Fruit fly (Drosophila melanogaster) whole organism, embryonic: Measurements from ENCODE around the gene Hph.

Experiments used
- CG10979 ChIP-seq: fragments of 200-800 bp; sonication (Bioruptor generic); optimal IDR thresholded peaks from 2 replicates; lab custom pipeline; 2018; ENCODE audit warnings: missing biosample characterization, mild to moderate bottlenecking, missing genetic modification characterization, moderate library complexity
- CG13296 ChIP-seq: fragments of 200-800 bp; sonication (Bioruptor generic); optimal IDR thresholded peaks from 3 replicates; lab custom pipeline; 2018; ENCODE audit warnings: missing biosample characterization, mild to moderate bottlenecking, missing genetic modification characterization
- CG14860 ChIP-seq: fragments of 200-800 bp; sonication (Bioruptor generic); IDR thresholded peaks from 3 replicates; pipeline ENCODE4 v1.3.6; 2022; ENCODE audit warnings: missing biosample characterization, missing genetic modification characterization; ENCODE audit not compliant: partially characterized antibody
- CG16863 ChIP-seq: fragments of 200-800 bp; sonication (Bioruptor generic); optimal IDR thresholded peaks from 3 replicates; lab custom pipeline; 2016; ENCODE audit warnings: missing biosample characterization, missing genetic modification characterization
- CG17612 ChIP-seq: fragments of 200-800 bp; sonication (Bioruptor generic); IDR thresholded peaks from 2 replicates; pipeline ENCODE4 v1.3.6; 2022; ENCODE audit warnings: missing biosample characterization, missing genetic modification characterization
- CG17802 ChIP-seq: fragments of 200-800 bp; sonication (Bioruptor generic); optimal IDR thresholded peaks from 2 replicates; lab custom pipeline; 2018; ENCODE audit warnings: missing biosample characterization, mild to moderate bottlenecking, missing genetic modification characterization, moderate library complexity
- CG2712 ChIP-seq: fragments of 200-800 bp; optimal IDR thresholded peaks from 3 replicates; lab custom pipeline; 2019; ENCODE audit warnings: missing biosample characterization, mild to moderate bottlenecking, missing genetic modification characterization, moderate library complexity
- CG30431 ChIP-seq: fragments of 200-800 bp; sonication (Bioruptor generic); optimal IDR thresholded peaks from 2 replicates; lab custom pipeline; 2017; ENCODE audit warnings: missing biosample characterization, missing genetic modification characterization
- CG31224 ChIP-seq: fragments of 200-800 bp; sonication (Bioruptor generic); IDR thresholded peaks from 2 replicates; pipeline ENCODE4 v1.3.6; 2022; ENCODE audit warnings: missing biosample characterization, missing genetic modification characterization
- CG32532 ChIP-seq: fragments of 200-800 bp; sonication (Bioruptor generic); IDR thresholded peaks from 2 replicates; pipeline ENCODE4 v1.3.6; 2022; ENCODE audit warnings: missing biosample characterization, missing genetic modification characterization
- CG32767 ChIP-seq: fragments of 200-800 bp; sonication (Bioruptor generic); IDR thresholded peaks from 2 replicates; pipeline ENCODE4 v1.3.6; 2022; ENCODE audit warnings: missing biosample characterization, missing genetic modification characterization
- CG33213 ChIP-seq: fragments of 200-800 bp; sonication (Bioruptor generic); optimal IDR thresholded peaks from 3 replicates; lab custom pipeline; 2016; ENCODE audit warnings: missing biosample characterization, missing genetic modification characterization
- CG3847 ChIP-seq: fragments of 200-800 bp; sonication (Bioruptor generic); IDR thresholded peaks from 2 replicates; pipeline ENCODE4 v1.3.6; 2022; ENCODE audit warnings: missing biosample characterization, missing genetic modification characterization
- CG5245 ChIP-seq: fragments of 200-800 bp; sonication (Bioruptor generic); optimal IDR thresholded peaks from 3 replicates; lab custom pipeline; 2016; ENCODE audit warnings: missing biosample characterization, missing genetic modification characterization
- CG6175 ChIP-seq: fragments of 200-800 bp; sonication (Bioruptor generic); IDR thresholded peaks from 3 replicates; pipeline ENCODE4 v1.3.6; 2022; ENCODE audit warnings: missing biosample characterization, missing genetic modification characterization
- CG9876 ChIP-seq: fragments of 200-800 bp; sonication (Bioruptor generic); optimal IDR thresholded peaks from 2 replicates; lab custom pipeline; 2016; ENCODE audit warnings: missing biosample characterization, missing genetic modification characterization
- CrebB ChIP-seq: fragments of 200-800 bp; sonication (Bioruptor generic); optimal IDR thresholded peaks from 3 replicates; lab custom pipeline; 2018; ENCODE audit warnings: missing biosample characterization, mild to moderate bottlenecking, missing genetic modification characterization
- D19B ChIP-seq: fragments of 200-800 bp; sonication (Bioruptor generic); optimal IDR thresholded peaks from 2 replicates; lab custom pipeline; 2017; ENCODE audit warnings: missing biosample characterization, mild to moderate bottlenecking, missing genetic modification characterization
- Dip3 ChIP-seq: fragments of 200-800 bp; sonication (Bioruptor generic); optimal IDR thresholded peaks from 3 replicates; lab custom pipeline; 2016; ENCODE audit warnings: missing biosample characterization, missing genetic modification characterization
- Drgx ChIP-seq: fragments of 200-800 bp; sonication (Bioruptor generic); IDR thresholded peaks from 2 replicates; pipeline ENCODE4 v1.3.6; 2022; ENCODE audit warnings: missing biosample characterization, missing genetic modification characterization
- Fer3 ChIP-seq: fragments of 200-800 bp; sonication (Bioruptor generic); optimal IDR thresholded peaks from 2 replicates; lab custom pipeline; 2018; ENCODE audit warnings: missing biosample characterization, mild to moderate bottlenecking, missing genetic modification characterization, moderate library complexity
- Hey ChIP-seq: fragments of 200-800 bp; sonication (Bioruptor generic); optimal IDR thresholded peaks from 3 replicates; lab custom pipeline; 2018; ENCODE audit warnings: missing biosample characterization, mild to moderate bottlenecking, missing genetic modification characterization
- Hmr ChIP-seq: fragments of 200-800 bp; sonication (Bioruptor generic); optimal IDR thresholded peaks from 3 replicates; lab custom pipeline; 2017; ENCODE audit warnings: mild to moderate bottlenecking, missing biosample characterization, missing genetic modification reagents, missing genetic modification characterization
- Hr78 ChIP-seq, 2 experiments: fragments of 200-800 bp in 1 of 2; fragments of >200 bp in 1 of 2; sonication (Bioruptor generic) in 1 of 2; optimal IDR thresholded peaks; 2 replicates each; lab custom pipeline; 2017 to 2019; ENCODE audit warnings: missing biosample characterization in 2 of 2, missing genetic modification characterization in 2 of 2, mild to moderate bottlenecking in 1 of 2, moderate library complexity in 1 of 2
- MBD-R2 ChIP-seq: fragments of 200-800 bp; sonication (Bioruptor generic); IDR thresholded peaks from 2 replicates; pipeline ENCODE4 v1.3.6; 2022; ENCODE audit warnings: missing biosample characterization, missing genetic modification characterization
- Neu2 ChIP-seq: fragments of 200-800 bp; sonication (Bioruptor generic); optimal IDR thresholded peaks from 3 replicates; lab custom pipeline; 2016; ENCODE audit warnings: missing biosample characterization, missing genetic modification characterization, borderline replicate concordance
- Opbp ChIP-seq: fragments of 200-800 bp; sonication (Bioruptor generic); IDR thresholded peaks from 3 replicates; pipeline ENCODE4 v1.3.6; 2022; ENCODE audit warnings: missing biosample characterization, missing genetic modification characterization; ENCODE audit not compliant: partially characterized antibody
- Rfx ChIP-seq: fragments of 200-800 bp; sonication (Bioruptor generic); IDR thresholded peaks from 2 replicates; pipeline ENCODE4 v1.3.6; 2022; ENCODE audit warnings: missing biosample characterization, missing genetic modification characterization
- Stat92E ChIP-seq, 3 experiments: fragments of >200 bp in 2 of 3; fragments of 200-800 bp in 1 of 3; sonication (Bioruptor generic) in 1 of 3; optimal IDR thresholded peaks; 2 replicates each; lab custom pipeline; 2017 to 2019; ENCODE audit warnings: missing biosample characterization in 3 of 3, missing genetic modification characterization in 3 of 3, mild to moderate bottlenecking in 1 of 3, moderate library complexity in 1 of 3
- TFAM ChIP-seq: fragments of 200-800 bp; sonication (Bioruptor generic); optimal IDR thresholded peaks from 2 replicates; lab custom pipeline; 2017; ENCODE audit warnings: missing biosample characterization, missing genetic modification characterization, inconsistent platforms
- Trl ChIP-seq, 3 experiments: fragments of >200 bp in 2 of 3; fragments of 200-800 bp in 1 of 3; sonication (Bioruptor generic) in 1 of 3; optimal IDR thresholded peaks; 2 replicates in 1 of 3; 3 replicates in 2 of 3; lab custom pipeline; 2016 to 2017; ENCODE audit warnings: missing biosample characterization in 1 of 3, missing genetic modification characterization in 1 of 3
- ab ChIP-seq: fragments of 200-800 bp; sonication (Bioruptor generic); optimal IDR thresholded peaks from 2 replicates; lab custom pipeline; 2016; ENCODE audit warnings: missing biosample characterization, missing genetic modification characterization
- ap ChIP-seq: fragments of 200-800 bp; sonication (Bioruptor generic); IDR thresholded peaks from 2 replicates; pipeline ENCODE4 v1.3.6; 2022; ENCODE audit warnings: missing biosample characterization, missing genetic modification characterization
- ato ChIP-seq: fragments of 200-800 bp; sonication (Bioruptor generic); IDR thresholded peaks from 2 replicates; pipeline ENCODE4 v1.3.6; 2022; ENCODE audit warnings: missing biosample characterization, missing genetic modification characterization; ENCODE audit not compliant: partially characterized antibody
- cg ChIP-seq: fragments of 200-800 bp; sonication (Bioruptor generic); optimal IDR thresholded peaks from 3 replicates; lab custom pipeline; 2019; ENCODE audit warnings: missing biosample characterization, mild to moderate bottlenecking, missing genetic modification characterization, moderate library complexity
- ftz-f1 ChIP-seq: fragments of 200-800 bp; sonication (Bioruptor generic); optimal IDR thresholded peaks from 2 replicates; lab custom pipeline; 2016; ENCODE audit warnings: missing biosample characterization, missing genetic modification characterization
- grn ChIP-seq: fragments of 200-800 bp; sonication (Bioruptor generic); optimal IDR thresholded peaks from 3 replicates; lab custom pipeline; 2017; ENCODE audit warnings: missing biosample characterization, missing genetic modification characterization
- gsb ChIP-seq: fragments of 200-800 bp; sonication (Bioruptor generic); IDR thresholded peaks from 2 replicates; pipeline ENCODE4 v1.3.6; 2022; ENCODE audit warnings: missing biosample characterization, missing genetic modification characterization
- gsb-n ChIP-seq: fragments of 200-800 bp; sonication (Bioruptor generic); optimal IDR thresholded peaks from 3 replicates; lab custom pipeline; 2018; ENCODE audit warnings: missing biosample characterization, mild to moderate bottlenecking, missing genetic modification characterization
- ham ChIP-seq: fragments of 200-800 bp; sonication (Bioruptor generic); IDR thresholded peaks from 2 replicates; pipeline ENCODE4 v1.3.6; 2022; ENCODE audit warnings: missing biosample characterization, missing genetic modification characterization
- lov ChIP-seq, 2 experiments: fragments of 200-800 bp in 1 of 2; fragments of >200 bp in 1 of 2; sonication (Bioruptor generic) in 1 of 2; IDR thresholded peaks in 1 of 2; optimal IDR thresholded peaks in 1 of 2; 2 replicates in 1 of 2; 3 replicates in 1 of 2; pipeline versions ENCODE4 v1.3.6 to Lab custom; 2017 to 2022; ENCODE audit warnings: missing biosample characterization in 1 of 2, missing genetic modification characterization in 1 of 2
- nau ChIP-seq: fragments of 200-800 bp; sonication (Bioruptor generic); optimal IDR thresholded peaks from 3 replicates; lab custom pipeline; 2017; ENCODE audit warnings: missing biosample characterization, mild to moderate bottlenecking, missing genetic modification characterization, missing genetic modification reagents
- nerfin-2 ChIP-seq: fragments of 200-800 bp; sonication (Bioruptor generic); IDR thresholded peaks from 2 replicates; pipeline ENCODE4 v1.3.6; 2022; ENCODE audit warnings: missing biosample characterization, missing genetic modification characterization; ENCODE audit not compliant: partially characterized antibody
- sd ChIP-seq: fragments of 200-800 bp; sonication (Bioruptor generic); optimal IDR thresholded peaks from 3 replicates; lab custom pipeline; 2018; ENCODE audit warnings: missing biosample characterization, mild to moderate bottlenecking, missing genetic modification characterization, moderate library complexity
- seq ChIP-seq: fragments of 200-800 bp; sonication (Bioruptor generic); IDR thresholded peaks from 2 replicates; pipeline ENCODE4 v1.3.6; 2022; ENCODE audit warnings: missing biosample characterization, missing genetic modification characterization
- stwl ChIP-seq: fragments of 200-800 bp; sonication (Bioruptor generic); optimal IDR thresholded peaks from 3 replicates; lab custom pipeline; 2018; ENCODE audit warnings: missing biosample characterization, mild to moderate bottlenecking, missing genetic modification characterization, moderate library complexity
- tgo ChIP-seq: fragments of 200-800 bp; sonication (Bioruptor generic); IDR thresholded peaks from 3 replicates; pipeline ENCODE4 v1.3.6; 2022; ENCODE audit warnings: missing biosample characterization, missing genetic modification characterization

Gene Hph

DNA sequence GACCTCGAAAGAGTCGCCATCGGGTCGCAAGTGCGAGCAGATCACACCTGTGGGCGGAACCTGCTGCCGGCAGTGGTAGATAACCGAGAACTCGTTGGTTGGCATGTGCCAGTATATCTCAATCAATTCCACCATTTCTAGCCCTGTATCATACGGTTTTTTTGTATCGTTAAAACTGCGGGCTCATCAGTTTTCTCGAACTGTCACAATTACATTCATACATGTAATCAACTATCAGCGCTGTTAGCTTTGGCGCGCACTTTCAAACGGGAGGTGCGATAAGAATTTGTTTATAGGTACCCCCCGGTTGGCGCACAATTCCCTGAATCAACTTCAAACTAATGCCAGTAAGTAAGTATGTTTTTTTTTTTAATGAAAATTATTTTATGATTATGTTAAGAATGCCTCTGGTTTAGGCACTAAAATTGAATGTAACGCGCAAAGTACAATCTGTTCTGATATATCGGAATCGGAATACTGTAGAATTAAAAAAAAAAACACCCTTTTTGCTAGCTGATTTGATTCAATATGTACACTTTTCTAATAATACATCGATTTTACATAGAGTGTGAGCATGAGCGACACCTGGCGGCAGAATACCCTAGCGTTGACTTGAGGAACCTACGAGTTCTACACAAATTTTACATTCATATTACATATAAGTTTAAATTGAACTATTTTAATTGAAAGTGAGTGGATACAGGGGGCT, 41.9 kb downstream of the Hph start (continued):
- peak; percentile 6; the same call in 1 of the 2 replicates for TF ChIP-seq seq (GFP tag; lab: Robert Waterston, UW)
- TF ChIP-seq ham, result peak; percentile 16; the same call in 1 of the 2 replicates
- TF ChIP-seq Trl (optimal IDR thresholded peaks at IDR 0.05; lab: Kevin White, UChicago), result no peak
- TF ChIP-seq Trl (GFP tag; optimal IDR thresholded peaks at IDR 0.05; lab: Kevin White, UChicago), result peak; percentile 55
- no peak for TF ChIP-seq Hey (tag; lab: Kevin White, UChicago)
- peak; percentile 39 for TF ChIP-seq grn (GFP tag; lab: Kevin White, UChicago)
- TF ChIP-seq Hr78 (GFP tag; optimal IDR thresholded peaks at IDR 0.05; lab: Kevin White, UChicago), result no peak
- TF ChIP-seq CG5245 (GFP tag; lab: Kevin White, UChicago), result peak; percentile 69
- no peak for TF ChIP-seq lov (optimal IDR thresholded peaks at IDR 0.05; lab: Kevin White, UChicago)
- TF ChIP-seq lov (GFP tag; IDR thresholded peaks at IDR 0.05; lab: Robert Waterston, UW), result no peak
- no peak for TF ChIP-seq nerfin-2 (GFP tag; lab: Robert Waterston, UW)
- peak; percentile 83 for TF ChIP-seq Rfx (GFP tag; lab: Robert Waterston, UW)
- TF ChIP-seq Neu2 (GFP tag; lab: Kevin White, UChicago), result no peak
- TF ChIP-seq CG14860 (GFP tag; lab: Robert Waterston, UW), result 0 out of 3 replicates have a peak, but pooled peaks have one; percentile 28
- TF ChIP-seq Dip3, result peak; percentile 64
- no peak for TF ChIP-seq CG30431
- TF ChIP-seq Fer3, result peak; percentile 34
- TF ChIP-seq Opbp (GFP tag; lab: Robert Waterston, UW), result peak; percentile 65; the same call in 1 of the 3 replicates
- TF ChIP-seq ftz-f1 (GFP tag; lab: Kevin White, UChicago), result no peak
- peak; percentile 75 for TF ChIP-seq Hmr (GFP tag; lab: Kevin White, UChicago)
- peak; percentile 51 for TF ChIP-seq tgo
- TF ChIP-seq gsb-n, result no peak
- 0 out of 2 replicates have a peak, but pooled peaks have one; percentile 36 for TF ChIP-seq gsb (GFP tag; lab: Robert Waterston, UW)
- no peak for TF ChIP-seq nau (GFP tag; lab: Kevin White, UChicago)
- peak; percentile 59 for TF ChIP-seq CG3847 (GFP tag; lab: Robert Waterston, UW)
- peak; percentile 48 for TF ChIP-seq CG2712 (tag; lab: Kevin White, UChicago)
- peak; percentile 43 for TF ChIP-seq CG16863 (GFP tag; lab: Kevin White, UChicago)
- peak; percentile 2 for TF ChIP-seq CG10979 (tag; lab: Kevin White, UChicago)
- TF ChIP-seq ap (GFP tag; lab: Robert Waterston, UW), result no peak
- TF ChIP-seq CG17802 (tag; lab: Kevin White, UChicago), result no peak
- peak; percentile 84 for TF ChIP-seq CG32532 (GFP tag; lab: Robert Waterston, UW)
- TF ChIP-seq D19B (GFP tag; lab: Kevin White, UChicago), result no peak
- no peak for TF ChIP-seq CG13296 (GFP tag; lab: Kevin White, UChicago)
- TF ChIP-seq cg (GFP tag; lab: Kevin White, UChicago), result no peak
- TF ChIP-seq CG6175 (GFP tag; lab: Robert Waterston, UW), result no peak
- no peak for TF ChIP-seq ab
- no peak for TF ChIP-seq CG17612 (GFP tag; lab: Robert Waterston, UW)
- no peak for TF ChIP-seq CG32767 (GFP tag; lab: Robert Waterston, UW)
- 0 out of 2 replicates have a peak, but pooled peaks have one; percentile 5 for TF ChIP-seq Drgx (GFP tag; lab: Robert Waterston, UW)
- TF ChIP-seq stwl (tag; lab: Kevin White, UChicago), result peak; percentile 56
- TF ChIP-seq sd, result peak; percentile 28
- TF ChIP-seq ato (GFP tag; lab: Robert Waterston, UW), result no peak
- peak; percentile 54 for TF ChIP-seq CG9876
- TF ChIP-seq TFAM, result no peak
- TF ChIP-seq MBD-R2 (GFP tag; lab: Robert Waterston, UW), result no peak; the same call in 1 of the 2 replicates
- peak in 1 of 3 experiments; percentile 26 for TF ChIP-seq Stat92E (GFP tag; optimal IDR thresholded peaks at IDR 0.05; lab: Kevin White, UChicago)
- no peak for TF ChIP-seq CG31224 (GFP tag; lab: Robert Waterston, UW)
- TF ChIP-seq CrebB (tag; lab: Kevin White, UChicago), result no peak
- peak; percentile 82 for TF ChIP-seq CG33213 (GFP tag; lab: Kevin White, UChicago)
